Fruit fly (Drosophila melanogaster) whole organism, pupa: ENCODE data around the gene Bub1.

ENCODE experiments used
- CG10348 ChIP-seq: fragments of 200-800 bp; sonication (Bioruptor generic); IDR thresholded peaks from 2 replicates; pipeline ENCODE4 v1.3.6; 2022; ENCODE audit warnings: missing biosample characterization, missing genetic modification characterization
- CG12605 ChIP-seq: fragments of 200-800 bp; sonication (Bioruptor generic); IDR thresholded peaks from 2 replicates; pipeline ENCODE4 v1.3.6; 2022; ENCODE audit warnings: missing biosample characterization, missing genetic modification characterization
- CG13204 ChIP-seq: fragments of 200-800 bp; sonication (Bioruptor generic); optimal IDR thresholded peaks from 2 replicates; lab custom pipeline; 2018; ENCODE audit warnings: missing biosample characterization, mild to moderate bottlenecking, missing genetic modification characterization, moderate library complexity
- CG14655 ChIP-seq: fragments of 200-800 bp; sonication (Bioruptor generic); optimal IDR thresholded peaks from 3 replicates; lab custom pipeline; 2017; ENCODE audit warnings: mild to moderate bottlenecking, missing biosample characterization, missing genetic modification reagents, missing genetic modification characterization
- CG15710 ChIP-seq: fragments of 200-800 bp; sonication (Bioruptor generic); optimal IDR thresholded peaks from 2 replicates; lab custom pipeline; 2018; ENCODE audit warnings: missing biosample characterization, mild to moderate bottlenecking, missing genetic modification characterization, moderate library complexity
- CG17806 ChIP-seq: fragments of 200-800 bp; sonication (Bioruptor generic); optimal IDR thresholded peaks from 2 replicates; lab custom pipeline; 2018; ENCODE audit warnings: missing biosample characterization, mild to moderate bottlenecking, missing genetic modification characterization, moderate library complexity
- CG32121 ChIP-seq: fragments of 200-800 bp; sonication (Bioruptor generic); IDR thresholded peaks from 2 replicates; pipeline ENCODE4 v1.3.6; 2022; ENCODE audit warnings: missing biosample characterization, missing genetic modification characterization
- CG34367 ChIP-seq: fragments of 200-800 bp; sonication (Bioruptor generic); optimal IDR thresholded peaks from 2 replicates; lab custom pipeline; 2018; ENCODE audit warnings: missing biosample characterization, mild to moderate bottlenecking, missing genetic modification characterization
- CG4496 ChIP-seq: fragments of 200-800 bp; sonication (Bioruptor generic); IDR thresholded peaks from 3 replicates; pipeline ENCODE4 v1.3.6; 2022; ENCODE audit warnings: missing biosample characterization, missing genetic modification characterization
- CG8159 ChIP-seq: fragments of 200-800 bp; sonication (Bioruptor generic); optimal IDR thresholded peaks from 3 replicates; lab custom pipeline; 2018; ENCODE audit warnings: missing biosample characterization, mild to moderate bottlenecking, missing genetic modification characterization, moderate library complexity
- CG8301 ChIP-seq: fragments of 200-800 bp; sonication (Bioruptor generic); optimal IDR thresholded peaks from 2 replicates; lab custom pipeline; 2018; ENCODE audit warnings: missing biosample characterization, mild to moderate bottlenecking, missing genetic modification characterization
- CG9948 ChIP-seq: fragments of 200-800 bp; sonication (Bioruptor generic); optimal IDR thresholded peaks from 2 replicates; lab custom pipeline; 2018; ENCODE audit warnings: missing biosample characterization, mild to moderate bottlenecking, missing genetic modification characterization, moderate library complexity
- D1 ChIP-seq: fragments of 200-800 bp; sonication (Bioruptor generic); optimal IDR thresholded peaks from 2 replicates; lab custom pipeline; 2018; ENCODE audit warnings: missing biosample characterization, mild to moderate bottlenecking, missing genetic modification characterization, moderate library complexity
- EcR ChIP-seq: fragments of 200-800 bp; sonication (Bioruptor generic); optimal IDR thresholded peaks from 3 replicates; lab custom pipeline; 2019; ENCODE audit warnings: missing biosample characterization, missing genetic modification characterization, mild to moderate bottlenecking, moderate library complexity, missing genetic modification reagents
- Ets98B ChIP-seq: fragments of 200-800 bp; sonication (Bioruptor generic); IDR thresholded peaks from 2 replicates; pipeline ENCODE4 v1.3.6; 2022; ENCODE audit warnings: missing biosample characterization, missing genetic modification characterization
- Pif1A ChIP-seq: fragments of 200-800 bp; sonication (Bioruptor generic); optimal IDR thresholded peaks from 3 replicates; lab custom pipeline; 2016; ENCODE audit warnings: missing biosample characterization, missing genetic modification characterization
- Pif1B ChIP-seq: fragments of 200-800 bp; sonication (Bioruptor generic); optimal IDR thresholded peaks from 3 replicates; lab custom pipeline; 2016; ENCODE audit warnings: missing biosample characterization, missing genetic modification characterization
- Snoo ChIP-seq: fragments of 200-800 bp; sonication (Bioruptor generic); optimal IDR thresholded peaks from 3 replicates; lab custom pipeline; 2017; ENCODE audit warnings: missing biosample characterization, mild to moderate bottlenecking, missing genetic modification characterization, inconsistent platforms
- fd96Ca ChIP-seq: fragments of 200-800 bp; sonication (Bioruptor generic); IDR thresholded peaks from 3 replicates; pipeline ENCODE4 v1.3.6; 2022; ENCODE audit warnings: missing biosample characterization, missing genetic modification characterization
- gl ChIP-seq: fragments of 200-800 bp; sonication (Bioruptor generic); optimal IDR thresholded peaks from 2 replicates; lab custom pipeline; 2018; ENCODE audit warnings: missing biosample characterization, mild to moderate bottlenecking, missing genetic modification characterization
- rn ChIP-seq: fragments of 200-800 bp; sonication (Bioruptor generic); IDR thresholded peaks from 2 replicates; pipeline ENCODE4 v1.3.6; 2022; ENCODE audit warnings: missing biosample characterization, missing genetic modification characterization

The Bub1 gene

dm6 chr2L:5252399-5253030 lies 26.1 kb upstream of the Bub1 start:
- TF ChIP-seq Pif1A = peak; percentile 58
- peak; percentile 53 for TF ChIP-seq Snoo (tag; lab: Kevin White, UChicago)
- TF ChIP-seq Pif1B (GFP tag; lab: Kevin White, UChicago) = peak; percentile 57
- no peak for TF ChIP-seq gl (tag; lab: Kevin White, UChicago)
- no peak for TF ChIP-seq CG10348 (GFP tag; lab: Robert Waterston, UW)
- TF ChIP-seq Ets98B (GFP tag; lab: Robert Waterston, UW) = no peak
- TF ChIP-seq CG14655 = peak; percentile 62
- peak; percentile 59 for TF ChIP-seq CG34367 (tag; lab: Kevin White, UChicago)
- peak; percentile 70 for TF ChIP-seq CG17806 (tag; lab: Kevin White, UChicago)
- peak; percentile 33 for TF ChIP-seq CG8301
- peak; percentile 70 for TF ChIP-seq CG15710 (tag; lab: Kevin White, UChicago)
- TF ChIP-seq CG9948 = peak; percentile 69
- 0 out of 3 replicates have a peak, but pooled peaks have one; percentile 5 for TF ChIP-seq fd96Ca (GFP tag; lab: Robert Waterston, UW)
- no peak; the same call in 2 of the 3 replicates for TF ChIP-seq CG4496 (GFP tag; lab: Robert Waterston, UW)
- TF ChIP-seq CG8159 (tag; lab: Kevin White, UChicago) = peak; percentile 71
- TF ChIP-seq EcR (GFP tag; lab: Kevin White, UChicago) = peak; percentile 7
- peak; percentile 51 for TF ChIP-seq CG13204 (GFP tag; lab: Kevin White, UChicago)
- no peak for TF ChIP-seq D1

dm6 chr2L:5254105-5254711 lies 24.5 kb upstream of the Bub1 start:
- no peak for TF ChIP-seq CG10348 (GFP tag; lab: Robert Waterston, UW)
- TF ChIP-seq gl (tag; lab: Kevin White, UChicago) = peak; percentile 87
- peak; percentile 94 for TF ChIP-seq CG8159 (tag; lab: Kevin White, UChicago)
- peak; percentile 93 for TF ChIP-seq CG34367 (tag; lab: Kevin White, UChicago)
- TF ChIP-seq CG8301 = peak; percentile 89
- peak; percentile 92 for TF ChIP-seq CG9948
- peak; percentile 89 for TF ChIP-seq Pif1B (GFP tag; lab: Kevin White, UChicago)
- peak; percentile 72 for TF ChIP-seq Ets98B (GFP tag; lab: Robert Waterston, UW)
- peak; percentile 82 for TF ChIP-seq CG13204 (GFP tag; lab: Kevin White, UChicago)
- peak; percentile 89 for TF ChIP-seq D1
- peak; percentile 90 for TF ChIP-seq CG14655
- peak; percentile 77 for TF ChIP-seq rn (GFP tag; lab: Robert Waterston, UW)
- TF ChIP-seq CG4496 (GFP tag; lab: Robert Waterston, UW) = peak; percentile 84
- peak; percentile 76 for TF ChIP-seq CG12605 (GFP tag; lab: Robert Waterston, UW)
- TF ChIP-seq EcR (GFP tag; lab: Kevin White, UChicago) = peak; percentile 35
- TF ChIP-seq CG17806 (tag; lab: Kevin White, UChicago) = peak; percentile 94
- TF ChIP-seq CG32121 (GFP tag; lab: Robert Waterston, UW) = peak; percentile 62
- peak; percentile 89 for TF ChIP-seq Pif1A
- TF ChIP-seq Snoo (tag; lab: Kevin White, UChicago) = peak; percentile 95
- TF ChIP-seq CG15710 (tag; lab: Kevin White, UChicago) = peak; percentile 93
- TF ChIP-seq fd96Ca (GFP tag; lab: Robert Waterston, UW) = peak; percentile 76

DNA sequence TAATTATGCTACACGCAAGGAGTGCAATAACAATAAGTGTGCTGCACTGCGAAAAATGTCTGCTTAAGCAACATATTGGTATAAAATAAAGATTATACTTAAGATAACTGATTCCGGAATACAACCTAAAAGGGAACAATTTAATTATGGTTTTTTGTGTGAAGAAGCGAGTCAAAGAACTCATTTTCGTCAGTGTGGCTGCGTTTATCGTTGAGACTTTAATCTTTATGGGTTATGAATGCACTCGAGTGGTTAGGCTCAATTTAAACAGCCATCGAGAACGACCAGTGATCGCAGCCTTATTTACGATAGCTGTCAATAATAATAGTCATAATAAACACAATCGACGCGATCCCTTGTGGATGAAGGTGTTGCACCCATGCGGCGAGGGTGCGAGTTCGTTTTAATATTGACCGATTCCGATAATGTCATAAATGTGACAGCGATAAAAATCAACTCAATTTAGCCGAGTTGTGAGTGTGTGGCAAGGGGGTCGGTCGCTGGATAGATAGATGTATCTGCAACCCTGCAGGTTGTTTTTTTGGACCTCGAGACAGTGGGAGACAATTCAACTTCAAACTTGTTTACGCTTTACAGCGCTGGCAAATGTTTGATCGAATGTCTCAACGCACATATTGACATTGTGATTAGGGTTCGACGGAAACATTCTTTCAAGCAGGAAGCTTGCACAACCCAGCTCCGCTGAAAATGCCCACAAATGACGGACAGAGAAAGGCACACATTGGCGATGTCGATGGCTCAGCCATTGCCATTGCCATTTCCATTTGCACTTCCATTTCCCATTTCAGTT lies 22.4 kb upstream of the Bub1 start:
- TF ChIP-seq CG13204 (GFP tag; lab: Kevin White, UChicago) (peak; percentile 38), fd96Ca (GFP tag; lab: Robert Waterston, UW) (peak; percentile 65; the same call in 1 of the 3 replicates), CG4496 (GFP tag; lab: Robert Waterston, UW) (peak; percentile 69; the same call in 1 of the 3 replicates), Pif1B (GFP tag; lab: Kevin White, UChicago) (peak; percentile 37), CG10348 (GFP tag; lab: Robert Waterston, UW) (no peak), CG8301 (peak; percentile 33), CG17806 (tag; lab: Kevin White, UChicago) (peak; percentile 67), EcR (GFP tag; lab: Kevin White, UChicago) (peak; percentile 87), CG34367 (tag; lab: Kevin White, UChicago) (peak; percentile 42), CG12605 (GFP tag; lab: Robert Waterston, UW) (no peak; the same call in 1 of the 2 replicates), CG15710 (tag; lab: Kevin White, UChicago) (peak; percentile 56), rn (GFP tag; lab: Robert Waterston, UW) (peak; percentile 29; the same call in 1 of the 2 replicates), Ets98B (GFP tag; lab: Robert Waterston, UW) (peak; percentile 30), CG8159 (tag; lab: Kevin White, UChicago) (peak; percentile 68), Snoo (tag; lab: Kevin White, UChicago) (peak; percentile 61), D1 (no peak), CG14655 (peak; percentile 40), CG32121 (GFP tag; lab: Robert Waterston, UW) (no peak), gl (tag; lab: Kevin White, UChicago) (peak; percentile 40), Pif1A (peak; percentile 62), CG9948 (peak; percentile 55)

dm6 chr2L:5259076-5259843 lies 19.4 kb upstream of the Bub1 start:
- TF ChIP-seq CG4496 (GFP tag; lab: Robert Waterston, UW) (0 out of 3 replicates have a peak, but pooled peaks have one; percentile 18), CG14655 (no peak), EcR (GFP tag; lab: Kevin White, UChicago) (peak; percentile 49), CG17806 (tag; lab: Kevin White, UChicago) (no peak), CG12605 (GFP tag; lab: Robert Waterston, UW) (no peak), D1 (no peak), CG13204 (GFP tag; lab: Kevin White, UChicago) (peak; percentile 76), Pif1B (GFP tag; lab: Kevin White, UChicago) (no peak), Ets98B (GFP tag; lab: Robert Waterston, UW) (no peak)
